Fruit fly (Drosophila melanogaster) whole organism, pupa: ENCODE results near the gene Ssl1.

Experiments used
- CG12605 ChIP-seq: fragments of 200-800 bp; sonication (Bioruptor generic); IDR thresholded peaks from 2 replicates; pipeline ENCODE4 v1.3.6; 2022; ENCODE audit warnings: missing biosample characterization, missing genetic modification characterization
- CG13204 ChIP-seq: fragments of 200-800 bp; sonication (Bioruptor generic); optimal IDR thresholded peaks from 2 replicates; lab custom pipeline; 2018; ENCODE audit warnings: missing biosample characterization, mild to moderate bottlenecking, missing genetic modification characterization, moderate library complexity
- CG14655 ChIP-seq: fragments of 200-800 bp; sonication (Bioruptor generic); optimal IDR thresholded peaks from 3 replicates; lab custom pipeline; 2017; ENCODE audit warnings: mild to moderate bottlenecking, missing biosample characterization, missing genetic modification reagents, missing genetic modification characterization
- CG15710 ChIP-seq: fragments of 200-800 bp; sonication (Bioruptor generic); optimal IDR thresholded peaks from 2 replicates; lab custom pipeline; 2018; ENCODE audit warnings: missing biosample characterization, mild to moderate bottlenecking, missing genetic modification characterization, moderate library complexity
- CG32121 ChIP-seq: fragments of 200-800 bp; sonication (Bioruptor generic); IDR thresholded peaks from 2 replicates; pipeline ENCODE4 v1.3.6; 2022; ENCODE audit warnings: missing biosample characterization, missing genetic modification characterization
- CG8159 ChIP-seq: fragments of 200-800 bp; sonication (Bioruptor generic); optimal IDR thresholded peaks from 3 replicates; lab custom pipeline; 2018; ENCODE audit warnings: missing biosample characterization, mild to moderate bottlenecking, missing genetic modification characterization, moderate library complexity
- CG9948 ChIP-seq: fragments of 200-800 bp; sonication (Bioruptor generic); optimal IDR thresholded peaks from 2 replicates; lab custom pipeline; 2018; ENCODE audit warnings: missing biosample characterization, mild to moderate bottlenecking, missing genetic modification characterization, moderate library complexity
- EcR ChIP-seq: fragments of 200-800 bp; sonication (Bioruptor generic); optimal IDR thresholded peaks from 3 replicates; lab custom pipeline; 2019; ENCODE audit warnings: missing biosample characterization, missing genetic modification characterization, mild to moderate bottlenecking, moderate library complexity, missing genetic modification reagents
- Ets98B ChIP-seq: fragments of 200-800 bp; sonication (Bioruptor generic); IDR thresholded peaks from 2 replicates; pipeline ENCODE4 v1.3.6; 2022; ENCODE audit warnings: missing biosample characterization, missing genetic modification characterization
- Pif1A ChIP-seq: fragments of 200-800 bp; sonication (Bioruptor generic); optimal IDR thresholded peaks from 3 replicates; lab custom pipeline; 2016; ENCODE audit warnings: missing biosample characterization, missing genetic modification characterization
- Pif1B ChIP-seq: fragments of 200-800 bp; sonication (Bioruptor generic); optimal IDR thresholded peaks from 3 replicates; lab custom pipeline; 2016; ENCODE audit warnings: missing biosample characterization, missing genetic modification characterization
- fd96Ca ChIP-seq: fragments of 200-800 bp; sonication (Bioruptor generic); IDR thresholded peaks from 3 replicates; pipeline ENCODE4 v1.3.6; 2022; ENCODE audit warnings: missing biosample characterization, missing genetic modification characterization
- gl ChIP-seq: fragments of 200-800 bp; sonication (Bioruptor generic); optimal IDR thresholded peaks from 2 replicates; lab custom pipeline; 2018; ENCODE audit warnings: missing biosample characterization, mild to moderate bottlenecking, missing genetic modification characterization

dm6 chr3L:22877934-22878333 lies 955 bp upstream of the Ssl1 start:
- TF ChIP-seq fd96Ca (no peak), CG9948 (no peak), CG8159 (no peak), Ets98B (no peak), EcR (GFP tag; lab: Kevin White, UChicago) (no peak), Pif1A (no peak), Pif1B (no peak), gl (tag; lab: Kevin White, UChicago) (no peak), CG12605 (GFP tag; lab: Robert Waterston, UW) (0 out of 2 replicates have a peak, but pooled peaks have one; percentile 36), CG13204 (GFP tag; lab: Kevin White, UChicago) (no peak), CG32121 (GFP tag; lab: Robert Waterston, UW) (no peak), CG14655 (GFP tag; lab: Kevin White, UChicago) (no peak), CG15710 (no peak)
